Worm (Caenorhabditis elegans) whole organism, young adult: ENCODE measurements around the gene C03C10.5.

Source experiments
- B0336.3 ChIP-seq: fragments of 200-800 bp; sonication (Bioruptor generic); IDR thresholded peaks from 2 replicates; pipeline ENCODE4 v1.3.6; 2022; ENCODE audit warnings: missing genetic modification characterization, missing compliant biosample characterization
- F23B12.7 ChIP-seq: sonication (generic microtip); optimal IDR thresholded peaks from 2 replicates; lab custom pipeline; 2017; ENCODE audit warnings: missing genetic modification characterization, mild to moderate bottlenecking, missing compliant biosample characterization, antibody characterized with exemption, moderate library complexity; ENCODE audit not compliant: insufficient read depth
- F37B4.10 ChIP-seq: fragments of 200-800 bp; sonication (Bioruptor generic); IDR thresholded peaks from 2 replicates; pipeline ENCODE4 v1.3.6; 2022; ENCODE audit warnings: missing genetic modification characterization, missing compliant biosample characterization
- Y53F4B.3 ChIP-seq: fragments of 200-800 bp; sonication (Bioruptor generic); IDR thresholded peaks from 2 replicates; pipeline ENCODE4 v1.3.6; 2022; ENCODE audit warnings: missing genetic modification reagents, missing genetic modification characterization, missing compliant biosample characterization
- Y56A3A.18 ChIP-seq: fragments of 200-800 bp; sonication (Bioruptor generic); IDR thresholded peaks from 2 replicates; pipeline ENCODE4 v1.3.6; 2022; ENCODE audit warnings: missing genetic modification reagents, missing genetic modification characterization, missing compliant biosample characterization
- Y67H2A.10 ChIP-seq: fragments of 200-800 bp; sonication (Bioruptor generic); conservative IDR thresholded peaks from 2 replicates; pipeline ENCODE4 v1.3.6; 2022; ENCODE audit warnings: missing genetic modification reagents, missing genetic modification characterization, missing compliant biosample characterization
- aptf-3 ChIP-seq: fragments of 200-800 bp; sonication (Bioruptor generic); IDR thresholded peaks from 2 replicates; pipeline ENCODE4 v1.3.6; 2022; ENCODE audit warnings: missing genetic modification characterization, missing compliant biosample characterization
- bed-1 ChIP-seq: fragments of 200-800 bp; sonication (Bioruptor generic); IDR thresholded peaks from 2 replicates; pipeline ENCODE4 v1.3.6; 2022; ENCODE audit warnings: missing genetic modification reagents, missing genetic modification characterization, missing compliant biosample characterization
- ccch-3 ChIP-seq: fragments of 200-800 bp; sonication (Bioruptor generic); optimal IDR thresholded peaks from 2 replicates; lab custom pipeline; 2018; ENCODE audit warnings: mild to moderate bottlenecking, missing genetic modification characterization, missing compliant biosample characterization
- cebp-1 ChIP-seq, 2 experiments: fragments of 200-800 bp in 1 of 2; sonication (Bioruptor generic) in 1 of 2; sonication (generic microtip) in 1 of 2; IDR thresholded peaks in 1 of 2; optimal IDR thresholded peaks in 1 of 2; 2 replicates each; pipeline versions ENCODE4 v1.3.6 to Lab custom; 2017 to 2022; ENCODE audit warnings: missing compliant biosample characterization in 2 of 2, missing genetic modification characterization in 2 of 2, mild to moderate bottlenecking in 1 of 2, missing genetic modification reagents in 1 of 2, moderate library complexity in 1 of 2
- ceh-58 ChIP-seq: fragments of 200-800 bp; sonication (Bioruptor generic); IDR thresholded peaks from 2 replicates; pipeline ENCODE4 v1.3.6; 2022; ENCODE audit warnings: missing genetic modification characterization, missing compliant biosample characterization
- dpl-1 ChIP-seq: fragments of 150-350 bp; optimal IDR thresholded peaks from 2 replicates; lab custom pipeline; 2014; ENCODE audit warnings: missing biosample characterization, missing genetic modification reagents, missing genetic modification characterization
- ets-4 ChIP-seq: fragments of 200-800 bp; sonication (Bioruptor generic); optimal IDR thresholded peaks from 2 replicates; lab custom pipeline; 2018; ENCODE audit warnings: mild to moderate bottlenecking, missing genetic modification characterization, missing compliant biosample characterization
- fkh-3 ChIP-seq: sonication (generic microtip); optimal IDR thresholded peaks from 2 replicates; lab custom pipeline; 2016; ENCODE audit warnings: mild to moderate bottlenecking, missing genetic modification characterization, missing compliant biosample characterization
- gei-17 ChIP-seq: fragments of 200-800 bp; sonication (Bioruptor generic); optimal IDR thresholded peaks from 2 replicates; lab custom pipeline; 2018; ENCODE audit warnings: mild to moderate bottlenecking, missing genetic modification characterization, missing compliant biosample characterization
- hmg-1.2 ChIP-seq: fragments of 200-800 bp; sonication (Bioruptor generic); IDR thresholded peaks from 2 replicates; pipeline ENCODE4 v1.3.6; 2022; ENCODE audit warnings: missing genetic modification reagents, missing genetic modification characterization, missing compliant biosample characterization
- hmg-20 ChIP-seq: fragments of 200-800 bp; sonication (Bioruptor generic); IDR thresholded peaks from 2 replicates; pipeline ENCODE4 v1.3.6; 2022; ENCODE audit warnings: missing genetic modification reagents, missing genetic modification characterization, missing compliant biosample characterization
- hsf-1 ChIP-seq: fragments of 200-800 bp; sonication (Bioruptor generic); IDR thresholded peaks from 2 replicates; pipeline ENCODE4 v1.3.6; 2022; ENCODE audit warnings: missing genetic modification reagents, missing genetic modification characterization, missing compliant biosample characterization
- lag-1 ChIP-seq: fragments of 200-800 bp; sonication (Bioruptor generic); IDR thresholded peaks from 2 replicates; pipeline ENCODE4 v1.3.6; 2022; ENCODE audit warnings: missing genetic modification reagents, missing genetic modification characterization, missing compliant biosample characterization
- let-526 ChIP-seq: fragments of 200-800 bp; sonication (Bioruptor generic); IDR thresholded peaks from 2 replicates; pipeline ENCODE4 v1.3.6; 2022; ENCODE audit warnings: missing genetic modification reagents, missing genetic modification characterization, missing compliant biosample characterization
- lin-40 ChIP-seq: sonication (generic microtip); optimal IDR thresholded peaks from 2 replicates; lab custom pipeline; 2016; ENCODE audit warnings: missing genetic modification characterization, mild to moderate bottlenecking, missing compliant biosample characterization, missing genotype, missing genetic modification reagents
- lsl-1 ChIP-seq: fragments of 200-800 bp; sonication (Bioruptor generic); optimal IDR thresholded peaks from 2 replicates; lab custom pipeline; 2018; ENCODE audit warnings: mild to moderate bottlenecking, missing genetic modification characterization, moderate library complexity, missing compliant biosample characterization
- mcd-1 ChIP-seq: fragments of 200-800 bp; sonication (Bioruptor generic); IDR thresholded peaks from 2 replicates; pipeline ENCODE4 v1.3.6; 2022; ENCODE audit warnings: missing genetic modification reagents, missing genetic modification characterization, missing compliant biosample characterization
- mel-28 ChIP-seq: sonication (generic microtip); optimal IDR thresholded peaks from 2 replicates; lab custom pipeline; 2016; ENCODE audit warnings: borderline replicate concordance, mild to moderate bottlenecking, missing genetic modification characterization, missing compliant biosample characterization
- nfya-2 ChIP-seq: fragments of 200-800 bp; sonication (Bioruptor generic); IDR thresholded peaks from 2 replicates; pipeline ENCODE4 v1.3.6; 2022; ENCODE audit warnings: missing genetic modification reagents, missing genetic modification characterization, missing compliant biosample characterization
- nfyb-1 ChIP-seq: fragments of 200-800 bp; sonication (Bioruptor generic); IDR thresholded peaks from 2 replicates; pipeline ENCODE4 v1.3.6; 2022; ENCODE audit warnings: missing genetic modification reagents, missing genetic modification characterization, missing compliant biosample characterization
- rec-8 ChIP-seq, 2 experiments: sonication (generic microtip); optimal IDR thresholded peaks; 2 replicates each; lab custom pipeline; 2016; ENCODE audit warnings: mild to moderate bottlenecking in 2 of 2, missing genetic modification characterization in 2 of 2, missing genetic modification reagents in 2 of 2, missing genotype in 2 of 2, missing biosample characterization in 1 of 2, missing compliant biosample characterization in 1 of 2, moderate library complexity in 1 of 2
- snpc-1.1 ChIP-seq: sonication (generic microtip); optimal IDR thresholded peaks from 2 replicates; lab custom pipeline; 2017; ENCODE audit warnings: missing genetic modification characterization, mild to moderate bottlenecking, missing compliant biosample characterization, antibody characterized with exemption, moderate library complexity, missing genotype, missing genetic modification reagents; ENCODE audit not compliant: insufficient read depth
- snpc-3.4 ChIP-seq: sonication (generic microtip); optimal IDR thresholded peaks from 2 replicates; lab custom pipeline; 2017; ENCODE audit warnings: missing genetic modification characterization, mild to moderate bottlenecking, missing compliant biosample characterization, antibody characterized with exemption, moderate library complexity, missing genotype, missing genetic modification reagents
- somi-1 ChIP-seq: fragments of 200-800 bp; sonication (Bioruptor generic); optimal IDR thresholded peaks from 2 replicates; lab custom pipeline; 2018; ENCODE audit warnings: mild to moderate bottlenecking, missing genetic modification characterization, missing compliant biosample characterization
- zim-3 ChIP-seq: sonication (generic microtip); optimal IDR thresholded peaks from 2 replicates; lab custom pipeline; 2017; ENCODE audit warnings: mild to moderate bottlenecking, missing genetic modification characterization, moderate library complexity, missing compliant biosample characterization

C03C10.5 gene

DNA sequence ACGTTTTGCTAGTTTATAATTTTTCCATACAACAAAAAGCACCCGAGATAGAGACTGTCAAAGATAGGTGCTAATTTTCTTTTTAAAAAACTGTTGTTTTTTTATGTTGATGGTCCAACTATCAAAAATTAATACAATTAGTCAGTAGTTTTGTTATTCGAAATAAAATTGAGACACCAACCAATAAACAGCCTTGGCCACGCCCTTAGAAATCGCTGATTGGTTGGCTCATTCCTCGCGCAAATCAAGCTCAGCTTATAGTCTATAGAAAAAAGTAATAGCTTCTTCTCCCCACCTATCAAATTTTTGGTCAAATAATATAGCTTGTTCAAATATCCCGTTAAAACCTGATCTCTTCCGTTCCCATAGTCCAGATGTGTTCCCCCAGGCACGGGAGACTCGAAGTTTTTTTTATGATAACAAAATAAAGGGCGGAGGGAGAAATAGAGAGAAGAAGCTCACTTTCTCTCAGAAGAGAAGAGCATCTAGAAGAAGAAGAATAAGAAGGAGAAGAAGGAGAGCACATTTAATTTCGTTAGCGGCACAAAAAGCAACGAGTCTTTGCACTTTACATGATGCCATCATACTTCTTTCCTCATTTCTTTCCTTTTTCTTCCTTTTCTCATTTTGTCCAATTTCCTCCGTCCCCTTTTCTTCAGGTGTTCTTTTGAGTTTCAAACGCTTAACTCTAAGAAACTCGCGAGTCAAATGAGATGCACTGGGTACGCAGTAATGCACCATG is 40.1 kb upstream of the C03C10.5 start:
- peak; percentile 59 for TF ChIP-seq nfyb-1 (GFP tag; lab: Robert Waterston, UW)
- no peak for TF ChIP-seq let-526

DNA sequence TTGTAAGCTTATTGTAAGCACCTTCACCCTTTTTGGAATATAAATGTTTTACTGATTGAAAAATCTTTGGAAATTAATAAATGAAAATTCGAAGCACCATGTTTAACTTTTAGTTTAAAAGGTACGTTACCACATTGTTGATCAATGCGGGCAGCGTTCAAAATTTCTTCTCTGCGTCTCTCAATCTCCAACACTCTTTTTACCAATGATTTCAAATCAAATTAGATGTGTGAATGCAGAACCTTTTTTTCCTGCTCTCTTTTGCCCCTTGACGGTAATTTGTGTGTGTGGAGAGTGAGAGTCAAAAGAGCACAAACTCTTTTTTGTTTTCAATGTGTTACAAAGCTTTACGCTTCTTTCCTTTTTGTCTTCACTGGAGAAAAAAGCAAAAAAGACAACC is 32.0 kb upstream of the C03C10.5 start:
- TF ChIP-seq snpc-1.1 (tag; lab: Kevin White, UChicago) (no peak), lag-1 (GFP tag; lab: Robert Waterston, UW) (no peak), gei-17 (no peak), hmg-1.2 (GFP tag; lab: Robert Waterston, UW) (peak; percentile 51)

DNA sequence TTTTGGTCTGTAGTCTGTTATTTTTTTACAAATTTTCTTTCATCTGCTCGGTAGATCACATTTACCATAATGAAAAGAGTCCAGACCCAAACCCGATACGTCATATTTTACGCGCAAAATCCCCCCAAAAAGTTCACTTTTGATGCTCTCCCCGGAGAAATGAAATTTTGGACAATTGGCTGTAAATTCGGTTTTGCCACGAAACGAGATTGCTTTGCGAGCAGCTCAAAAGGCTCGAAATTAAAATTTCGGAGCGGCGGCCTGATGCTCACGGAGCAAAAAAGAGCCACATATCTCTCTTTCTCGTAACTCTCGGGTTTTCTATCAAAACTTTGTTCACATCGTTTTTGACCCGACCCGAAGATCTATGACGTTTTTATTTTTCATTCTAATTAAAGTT is 31.4 kb upstream of the C03C10.5 start:
- TF ChIP-seq mcd-1 (GFP tag; lab: Robert Waterston, UW) = no peak
- no peak for TF ChIP-seq lin-40 (tag; lab: Kevin White, UChicago)
- TF ChIP-seq ets-4 (GFP tag; lab: Kevin White, UChicago) = no peak
- no peak for TF ChIP-seq F23B12.7 (tag; lab: Kevin White, UChicago)
- TF ChIP-seq lsl-1 (GFP tag; lab: Kevin White, UChicago) = no peak
- no peak for TF ChIP-seq zim-3
- TF ChIP-seq gei-17 = no peak
- no peak for TF ChIP-seq nfya-2 (GFP tag; lab: Robert Waterston, UW)
- no peak for TF ChIP-seq aptf-3 (GFP tag; lab: Robert Waterston, UW)

DNA sequence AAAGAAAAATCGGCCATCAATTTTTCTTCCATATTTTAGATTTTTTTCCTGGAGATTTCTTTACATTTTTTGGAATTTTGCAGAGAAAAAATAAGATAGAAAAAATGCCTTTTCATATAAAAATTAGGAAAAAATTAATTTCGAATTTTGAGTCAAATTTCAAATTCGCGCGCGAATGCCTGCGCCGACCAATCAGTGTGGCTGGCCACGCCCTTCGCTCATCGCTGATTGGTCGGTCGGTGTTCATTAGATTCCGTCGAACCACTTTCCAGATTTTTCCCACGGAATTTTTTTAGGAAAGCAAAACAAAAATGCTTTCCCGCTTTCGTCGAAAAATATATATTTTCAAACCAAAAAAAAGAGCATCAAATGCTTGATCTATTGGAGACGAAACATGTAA is 28.5 kb upstream of the C03C10.5 start:
- TF ChIP-seq nfyb-1 (GFP tag; lab: Robert Waterston, UW) (peak; percentile 55; the same call in 1 of the 2 replicates), bed-1 (GFP tag; lab: Robert Waterston, UW) (no peak)

DNA sequence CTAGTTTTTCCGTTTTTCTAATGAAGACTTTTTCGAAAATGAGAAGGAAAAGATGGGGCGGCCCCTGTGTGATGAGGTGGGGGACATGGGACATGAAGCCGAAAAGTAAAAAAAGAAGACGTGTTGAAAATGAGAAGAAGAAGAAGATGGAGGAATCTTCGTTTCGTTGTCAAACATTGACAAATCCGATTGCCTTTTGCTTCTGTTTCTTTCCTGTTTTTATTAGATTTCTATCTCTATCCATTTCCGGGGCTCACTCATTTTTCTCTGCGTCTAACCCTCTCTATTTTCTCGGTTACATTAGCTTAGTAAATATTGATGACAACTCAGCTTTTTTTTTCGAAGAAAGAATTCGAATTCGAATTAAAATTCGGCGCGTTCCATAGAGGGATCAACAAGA is 27.8 kb upstream of the C03C10.5 start:
- TF ChIP-seq F37B4.10 (no peak), Y53F4B.3 (GFP tag; lab: Robert Waterston, UW) (no peak)

DNA sequence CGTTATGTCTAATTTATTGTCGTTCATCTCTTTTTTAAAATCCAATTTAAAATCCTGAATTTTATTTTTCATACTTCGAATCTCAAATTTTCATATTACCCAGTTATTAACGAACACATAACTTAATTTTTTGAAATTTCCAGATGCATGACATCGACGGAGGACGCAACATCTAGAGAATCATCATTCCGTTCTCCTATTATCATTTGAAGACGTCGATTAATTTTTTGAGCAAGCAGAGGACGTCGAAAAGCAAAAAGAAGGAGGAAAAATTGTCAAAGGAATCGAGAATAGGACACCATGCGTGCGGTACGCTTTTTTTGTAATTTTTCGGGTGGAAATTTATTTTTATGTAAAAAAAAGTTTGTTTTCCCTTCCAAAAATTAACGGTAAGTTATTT is 23.2 kb upstream of the C03C10.5 start, which contains the start of gene unc-103:
unc-103 (plus strand) TSS at position 301 of the 400 bp plus-strand sequence.
- TF ChIP-seq mel-28 (tag; lab: Kevin White, UChicago) (no peak), B0336.3 (GFP tag; lab: Robert Waterston, UW) (no peak), ccch-3 (GFP tag; lab: Kevin White, UChicago) (no peak), somi-1 (GFP tag; lab: Kevin White, UChicago) (no peak), lsl-1 (GFP tag; lab: Kevin White, UChicago) (no peak), let-526 (no peak), dpl-1 (GFP tag; lab: Kevin White, UChicago) (no peak), hmg-20 (GFP tag; lab: Robert Waterston, UW) (no peak), hsf-1 (GFP tag; lab: Robert Waterston, UW) (no peak), F23B12.7 (tag; lab: Kevin White, UChicago) (no peak), ceh-58 (GFP tag; lab: Robert Waterston, UW) (no peak), Y56A3A.18 (GFP tag; lab: Robert Waterston, UW) (no peak), gei-17 (no peak), Y67H2A.10 (GFP tag; lab: Robert Waterston, UW) (no peak), rec-8 (tag; optimal IDR thresholded peaks at IDR 0.05; lab: Kevin White, UChicago) (no peak), fkh-3 (no peak), snpc-3.4 (tag; lab: Kevin White, UChicago) (no peak), cebp-1 (GFP tag; IDR thresholded peaks at IDR 0.05; lab: Robert Waterston, UW) (no peak), cebp-1 (tag; optimal IDR thresholded peaks at IDR 0.05; lab: Kevin White, UChicago) (no peak)
- TF ChIP-seq, all 124 proteins: peak for 0
